Fruit fly (Drosophila melanogaster) S2 (cell line): ENCODE measurements around the gene CG32984.

Source experiments
- CG8478 ChIP-seq: fragments of >200 bp; optimal IDR thresholded peaks from 2 replicates; lab custom pipeline; 2018
- CTCF ChIP-seq, 2 experiments: fragments of >200 bp; optimal IDR thresholded peaks; 2 replicates each; lab custom pipeline; 2018

- TF ChIP-seq CTCF (optimal IDR thresholded peaks at IDR 0.05; lab: Kevin White, UChicago), result no peak
- TF ChIP-seq CG8478, result no peak
Measured at dm6 chr2L:8982584-8983302, 18.0 kb downstream of the CG32984 start.
